Fruit fly (Drosophila melanogaster) whole organism, embryonic: ENCODE data around the gene CG10587.

Experiments
- C15 ChIP-seq: fragments of 200-800 bp; sonication (Bioruptor generic); IDR thresholded peaks from 3 replicates; pipeline ENCODE4 v1.3.6; 2022; ENCODE audit warnings: missing biosample characterization, missing genetic modification characterization
- CG1024 ChIP-seq: fragments of 200-800 bp; sonication (Bioruptor generic); IDR thresholded peaks from 2 replicates; pipeline ENCODE4 v1.3.6; 2022; ENCODE audit warnings: missing biosample characterization, missing genetic modification characterization
- CG10543 ChIP-seq: fragments of 200-800 bp; sonication (Bioruptor generic); optimal IDR thresholded peaks from 3 replicates; lab custom pipeline; 2017; ENCODE audit warnings: missing biosample characterization, mild to moderate bottlenecking, missing genetic modification characterization, moderate library complexity
- CG10565 ChIP-seq: fragments of 200-800 bp; sonication (Bioruptor generic); optimal IDR thresholded peaks from 3 replicates; lab custom pipeline; 2016; ENCODE audit warnings: missing biosample characterization, mild to moderate bottlenecking, missing genetic modification characterization
- CG10979 ChIP-seq: fragments of 200-800 bp; sonication (Bioruptor generic); optimal IDR thresholded peaks from 2 replicates; lab custom pipeline; 2018; ENCODE audit warnings: missing biosample characterization, mild to moderate bottlenecking, missing genetic modification characterization, moderate library complexity
- CG13775 ChIP-seq: fragments of 200-800 bp; sonication (Bioruptor generic); optimal IDR thresholded peaks from 3 replicates; lab custom pipeline; 2017; ENCODE audit warnings: missing biosample characterization, mild to moderate bottlenecking, missing genetic modification characterization
- CG14860 ChIP-seq: fragments of 200-800 bp; sonication (Bioruptor generic); IDR thresholded peaks from 3 replicates; pipeline ENCODE4 v1.3.6; 2022; ENCODE audit warnings: missing biosample characterization, missing genetic modification characterization; ENCODE audit not compliant: partially characterized antibody
- CG15011 ChIP-seq: fragments of 200-800 bp; sonication (Bioruptor generic); optimal IDR thresholded peaks from 3 replicates; lab custom pipeline; 2018; ENCODE audit warnings: missing biosample characterization, mild to moderate bottlenecking, missing genetic modification characterization
- CG15269 ChIP-seq: fragments of 200-800 bp; sonication (Bioruptor generic); optimal IDR thresholded peaks from 2 replicates; lab custom pipeline; 2018; ENCODE audit warnings: missing biosample characterization, mild to moderate bottlenecking, missing genetic modification characterization, moderate library complexity
- CG1602 ChIP-seq: fragments of 200-800 bp; sonication (Bioruptor generic); optimal IDR thresholded peaks from 3 replicates; lab custom pipeline; 2016; ENCODE audit warnings: missing biosample characterization, missing genetic modification characterization
- CG1603 ChIP-seq: fragments of 200-800 bp; sonication (Bioruptor generic); optimal IDR thresholded peaks from 2 replicates; lab custom pipeline; 2019; ENCODE audit warnings: missing biosample characterization, mild to moderate bottlenecking, missing genetic modification characterization, moderate library complexity
- CG16779 ChIP-seq: fragments of 200-800 bp; sonication (Bioruptor generic); IDR thresholded peaks from 2 replicates; pipeline ENCODE4 v1.3.6; 2022; ENCODE audit warnings: missing biosample characterization, missing genetic modification characterization
- CG17568 ChIP-seq: fragments of 200-800 bp; sonication (Bioruptor generic); optimal IDR thresholded peaks from 2 replicates; lab custom pipeline; 2018; ENCODE audit warnings: missing biosample characterization, mild to moderate bottlenecking, missing genetic modification characterization, moderate library complexity
- CG2678 ChIP-seq: fragments of 200-800 bp; sonication (Bioruptor generic); optimal IDR thresholded peaks from 3 replicates; lab custom pipeline; 2019; ENCODE audit warnings: missing biosample characterization, mild to moderate bottlenecking, missing genetic modification characterization, moderate library complexity
- CG2889 ChIP-seq: fragments of 200-800 bp; sonication (Bioruptor generic); IDR thresholded peaks from 3 replicates; pipeline ENCODE4 v1.3.6; 2022; ENCODE audit warnings: missing biosample characterization, missing genetic modification characterization
- CG3163 ChIP-seq: fragments of 200-800 bp; sonication (Bioruptor generic); optimal IDR thresholded peaks from 3 replicates; lab custom pipeline; 2016; ENCODE audit warnings: missing biosample characterization, missing genetic modification characterization
- CG32772 ChIP-seq: fragments of 200-800 bp; sonication (Bioruptor generic); IDR thresholded peaks from 2 replicates; pipeline ENCODE4 v1.3.6; 2022; ENCODE audit warnings: missing biosample characterization, missing genetic modification characterization
- CG4707 ChIP-seq: fragments of 200-800 bp; sonication (Bioruptor generic); optimal IDR thresholded peaks from 2 replicates; lab custom pipeline; 2018; ENCODE audit warnings: missing biosample characterization, mild to moderate bottlenecking, missing genetic modification characterization, moderate library complexity
- CG6254 ChIP-seq: fragments of 200-800 bp; sonication (Bioruptor generic); optimal IDR thresholded peaks from 3 replicates; lab custom pipeline; 2017; ENCODE audit warnings: mild to moderate bottlenecking, missing biosample characterization, missing genetic modification reagents, missing genetic modification characterization
- CG7357 ChIP-seq: fragments of 200-800 bp; sonication (Bioruptor generic); IDR thresholded peaks from 3 replicates; pipeline ENCODE4 v1.3.6; 2022; ENCODE audit warnings: missing biosample characterization, missing genetic modification characterization
- CG7786 ChIP-seq: fragments of 200-800 bp; sonication (Bioruptor generic); optimal IDR thresholded peaks from 2 replicates; lab custom pipeline; 2016; ENCODE audit warnings: missing biosample characterization, missing genetic modification characterization
- CG8924 ChIP-seq: fragments of 200-800 bp; optimal IDR thresholded peaks from 3 replicates; lab custom pipeline; 2019; ENCODE audit warnings: missing biosample characterization, mild to moderate bottlenecking, missing genetic modification characterization, moderate library complexity
- CG9797 ChIP-seq: fragments of 200-800 bp; sonication (Bioruptor generic); optimal IDR thresholded peaks from 3 replicates; lab custom pipeline; 2018; ENCODE audit warnings: missing biosample characterization, mild to moderate bottlenecking, missing genetic modification characterization
- CG9932 ChIP-seq: fragments of 200-800 bp; sonication (Bioruptor generic); IDR thresholded peaks from 2 replicates; pipeline ENCODE4 v1.3.6; 2022; ENCODE audit warnings: missing biosample characterization, missing genetic modification characterization
- Deaf1 ChIP-seq: fragments of 200-800 bp; optimal IDR thresholded peaks from 3 replicates; lab custom pipeline; 2019; ENCODE audit warnings: missing biosample characterization, mild to moderate bottlenecking, missing genetic modification characterization, moderate library complexity
- Dll ChIP-seq: fragments of 200-800 bp; sonication (Bioruptor generic); IDR thresholded peaks from 4 replicates; pipeline ENCODE4 v1.3.6; 2022; ENCODE audit warnings: missing biosample characterization, missing genetic modification characterization; ENCODE audit not compliant: partially characterized antibody
- E2f1 ChIP-seq: fragments of 200-800 bp; sonication (Bioruptor generic); IDR thresholded peaks from 2 replicates; pipeline ENCODE4 v1.3.6; 2022; ENCODE audit warnings: missing biosample characterization, missing genetic modification characterization
- Fer3 ChIP-seq: fragments of 200-800 bp; sonication (Bioruptor generic); optimal IDR thresholded peaks from 2 replicates; lab custom pipeline; 2018; ENCODE audit warnings: missing biosample characterization, mild to moderate bottlenecking, missing genetic modification characterization, moderate library complexity
- GATAe ChIP-seq: fragments of 200-800 bp; sonication (Bioruptor generic); conservative IDR thresholded peaks from 2 replicates; pipeline ENCODE4 v1.3.6; 2022; ENCODE audit warnings: missing biosample characterization, missing genetic modification characterization
- H15 ChIP-seq: fragments of 200-800 bp; sonication (Bioruptor generic); IDR thresholded peaks from 3 replicates; pipeline ENCODE4 v1.3.6; 2022; ENCODE audit warnings: missing biosample characterization, missing genetic modification characterization
- H2.0 ChIP-seq: fragments of 200-800 bp; sonication (Bioruptor generic); IDR thresholded peaks from 2 replicates; pipeline ENCODE4 v1.3.6; 2022; ENCODE audit warnings: missing biosample characterization, missing genetic modification characterization
- Hsf ChIP-seq: fragments of 200-800 bp; sonication (Bioruptor generic); optimal IDR thresholded peaks from 3 replicates; lab custom pipeline; 2016; ENCODE audit warnings: missing biosample characterization, missing genetic modification characterization
- Jarid2 ChIP-seq: fragments of 200-800 bp; sonication (Bioruptor generic); optimal IDR thresholded peaks from 3 replicates; lab custom pipeline; 2017; ENCODE audit warnings: mild to moderate bottlenecking, missing biosample characterization, missing genetic modification reagents, missing genetic modification characterization
- Nf-YA ChIP-seq: fragments of 200-800 bp; sonication (Bioruptor generic); IDR thresholded peaks from 2 replicates; pipeline ENCODE4 v1.3.6; 2022; ENCODE audit warnings: missing biosample characterization, missing genetic modification characterization
- Ravus ChIP-seq: fragments of 200-800 bp; sonication (Bioruptor generic); IDR thresholded peaks from 2 replicates; pipeline ENCODE4 v1.3.6; 2022; ENCODE audit warnings: missing biosample characterization, missing genetic modification characterization
- Tbp ChIP-seq: fragments of >200 bp; optimal IDR thresholded peaks from 2 replicates; lab custom pipeline; 2018; ENCODE audit warnings: missing biosample characterization, missing genetic modification characterization
- aop ChIP-seq: fragments of 200-800 bp; sonication (Bioruptor generic); IDR thresholded peaks from 2 replicates; pipeline ENCODE4 v1.3.6; 2022; ENCODE audit warnings: missing biosample characterization, missing genetic modification characterization
- ap ChIP-seq: fragments of 200-800 bp; sonication (Bioruptor generic); IDR thresholded peaks from 2 replicates; pipeline ENCODE4 v1.3.6; 2022; ENCODE audit warnings: missing biosample characterization, missing genetic modification characterization
- az2 ChIP-seq: fragments of 200-800 bp; sonication (Bioruptor generic); optimal IDR thresholded peaks from 3 replicates; lab custom pipeline; 2016; ENCODE audit warnings: missing biosample characterization, missing genetic modification characterization
- cg ChIP-seq: fragments of 200-800 bp; sonication (Bioruptor generic); optimal IDR thresholded peaks from 3 replicates; lab custom pipeline; 2019; ENCODE audit warnings: missing biosample characterization, mild to moderate bottlenecking, missing genetic modification characterization, moderate library complexity
- chinmo ChIP-seq: fragments of 200-800 bp; sonication (Bioruptor generic); IDR thresholded peaks from 4 replicates; pipeline ENCODE4 v1.3.6; 2022; ENCODE audit warnings: missing biosample characterization, missing genetic modification characterization; ENCODE audit not compliant: partially characterized antibody
- ems ChIP-seq: fragments of 200-800 bp; sonication (Bioruptor generic); optimal IDR thresholded peaks from 3 replicates; lab custom pipeline; 2016; ENCODE audit warnings: missing biosample characterization, missing genetic modification characterization
- gt ChIP-seq: fragments of 200-800 bp; sonication (Bioruptor generic); IDR thresholded peaks from 2 replicates; pipeline ENCODE4 v1.3.6; 2022; ENCODE audit warnings: missing biosample characterization, missing genetic modification characterization
- lilli ChIP-seq: fragments of 200-800 bp; sonication (Bioruptor generic); optimal IDR thresholded peaks from 3 replicates; lab custom pipeline; 2016; ENCODE audit warnings: missing biosample characterization, missing genetic modification characterization
- mam ChIP-seq: fragments of 200-800 bp; sonication (Bioruptor generic); optimal IDR thresholded peaks from 3 replicates; lab custom pipeline; 2016; ENCODE audit warnings: missing biosample characterization, missing genetic modification characterization
- mirr ChIP-seq: fragments of 200-800 bp; sonication (Bioruptor generic); optimal IDR thresholded peaks from 3 replicates; lab custom pipeline; 2018; ENCODE audit warnings: missing biosample characterization, mild to moderate bottlenecking, missing genetic modification characterization
- nmo ChIP-seq: fragments of 200-800 bp; sonication (Bioruptor generic); optimal IDR thresholded peaks from 2 replicates; lab custom pipeline; 2018; ENCODE audit warnings: missing biosample characterization, mild to moderate bottlenecking, missing genetic modification characterization, moderate library complexity
- pan ChIP-seq, 4 experiments: fragments of >200 bp in 3 of 4; fragments of 200-800 bp in 1 of 4; sonication (Bioruptor generic) in 1 of 4; optimal IDR thresholded peaks in 3 of 4; IDR thresholded peaks in 1 of 4; 2 replicates each; pipeline versions ENCODE4 v1.3.6 to Lab custom; 2017 to 2022; ENCODE audit warnings: missing biosample characterization in 2 of 4, missing genetic modification characterization in 2 of 4, mixed read lengths in 1 of 4
- ro ChIP-seq: fragments of 200-800 bp; sonication (Bioruptor generic); IDR thresholded peaks from 2 replicates; pipeline ENCODE4 v1.3.6; 2022; ENCODE audit warnings: missing biosample characterization, missing genetic modification characterization
- usp ChIP-seq: fragments of >200 bp; optimal IDR thresholded peaks from 2 replicates; lab custom pipeline; 2017; ENCODE audit warnings: missing biosample characterization, missing genetic modification characterization

CG10587 gene

dm6 chr3L:21010846-21011607 is 48.7 kb upstream of the CG10587 start (continued):
- no peak for TF ChIP-seq CG9797 (GFP tag; lab: Kevin White, UChicago)
- no peak for TF ChIP-seq C15 (GFP tag; lab: Robert Waterston, UW)
- TF ChIP-seq CG32772 = no peak
- TF ChIP-seq CG10979 (tag; lab: Kevin White, UChicago) = no peak
- no peak for TF ChIP-seq CG9932 (GFP tag; lab: Robert Waterston, UW)
- no peak for TF ChIP-seq ro (GFP tag; lab: Robert Waterston, UW)
- TF ChIP-seq CG1603 (tag; lab: Kevin White, UChicago) = no peak
- no peak for TF ChIP-seq CG6254 (GFP tag; lab: Kevin White, UChicago)
- TF ChIP-seq mirr (GFP tag; lab: Kevin White, UChicago) = peak; percentile 63
- TF ChIP-seq Jarid2 (GFP tag; lab: Kevin White, UChicago) = no peak
- TF ChIP-seq Tbp = no peak
- TF ChIP-seq CG10543 = no peak
- TF ChIP-seq CG1602 (GFP tag; lab: Kevin White, UChicago) = no peak
- peak; percentile 19 for TF ChIP-seq CG13775 (GFP tag; lab: Kevin White, UChicago)
- TF ChIP-seq CG4707 (GFP tag; lab: Kevin White, UChicago) = no peak
- TF ChIP-seq ap = no peak
- TF ChIP-seq Dll = no peak
- no peak for TF ChIP-seq Ravus (GFP tag; lab: Robert Waterston, UW)
- TF ChIP-seq H15 (GFP tag; lab: Robert Waterston, UW) = no peak
- TF ChIP-seq usp (GFP tag; lab: Kevin White, UChicago) = no peak
- TF ChIP-seq Nf-YA (GFP tag; lab: Robert Waterston, UW) = no peak
- no peak for TF ChIP-seq CG8924 (tag; lab: Kevin White, UChicago)
- no peak for TF ChIP-seq aop (GFP tag; lab: Robert Waterston, UW)
- peak; percentile 63 for TF ChIP-seq GATAe (GFP tag; lab: Robert Waterston, UW)
- no peak for TF ChIP-seq CG2889 (GFP tag; lab: Robert Waterston, UW)
- TF ChIP-seq az2 (GFP tag; lab: Kevin White, UChicago) = no peak
- peak; percentile 23 for TF ChIP-seq CG15011 (GFP tag; lab: Kevin White, UChicago)
- TF ChIP-seq mam = peak; percentile 5
- no peak for TF ChIP-seq Hsf
- TF ChIP-seq pan (optimal IDR thresholded peaks at IDR 0.05; lab: Kevin White, UChicago) = no peak
- no peak for TF ChIP-seq pan (GFP tag; optimal IDR thresholded peaks at IDR 0.05 in 1 of 2, IDR thresholded peaks at IDR 0.05 in 1 of 2)
- peak; percentile 59 for TF ChIP-seq CG3163 (GFP tag; lab: Kevin White, UChicago)
- TF ChIP-seq gt = no peak
- no peak for TF ChIP-seq CG1024
- 0 out of 4 replicates have a peak, but pooled peaks have one; percentile 33 for TF ChIP-seq chinmo (GFP tag; lab: Robert Waterston, UW)
- TF ChIP-seq CG17568 (GFP tag; lab: Kevin White, UChicago) = no peak
- no peak for TF ChIP-seq CG16779 (GFP tag; lab: Robert Waterston, UW)
- 0 out of 3 replicates have a peak, but pooled peaks have one; percentile 20 for TF ChIP-seq CG7357
- TF ChIP-seq CG14860 (GFP tag; lab: Robert Waterston, UW) = no peak
- TF ChIP-seq H2.0 (GFP tag; lab: Robert Waterston, UW) = no peak
- peak; percentile 32 for TF ChIP-seq Deaf1 (tag; lab: Kevin White, UChicago)
- TF ChIP-seq Fer3 (tag; lab: Kevin White, UChicago) = no peak
- peak; percentile 25 for TF ChIP-seq CG15269 (tag; lab: Kevin White, UChicago)
- peak; percentile 60 for TF ChIP-seq CG2678 (tag; lab: Kevin White, UChicago)
- TF ChIP-seq cg (GFP tag; lab: Kevin White, UChicago) = peak; percentile 55
- TF ChIP-seq CG7786 (GFP tag; lab: Kevin White, UChicago) = no peak
- TF ChIP-seq E2f1 (GFP tag; lab: Robert Waterston, UW) = no peak
- TF ChIP-seq nmo (GFP tag; lab: Kevin White, UChicago) = peak; percentile 23
- TF ChIP-seq ems (GFP tag; lab: Kevin White, UChicago) = peak; percentile 3
- peak; percentile 40 for TF ChIP-seq lilli
- TF ChIP-seq CG10565 (GFP tag; lab: Kevin White, UChicago) = no peak
